Fruit fly (Drosophila melanogaster): ENCODE results near the gene CG31517.

The CG31517 gene

DNA sequence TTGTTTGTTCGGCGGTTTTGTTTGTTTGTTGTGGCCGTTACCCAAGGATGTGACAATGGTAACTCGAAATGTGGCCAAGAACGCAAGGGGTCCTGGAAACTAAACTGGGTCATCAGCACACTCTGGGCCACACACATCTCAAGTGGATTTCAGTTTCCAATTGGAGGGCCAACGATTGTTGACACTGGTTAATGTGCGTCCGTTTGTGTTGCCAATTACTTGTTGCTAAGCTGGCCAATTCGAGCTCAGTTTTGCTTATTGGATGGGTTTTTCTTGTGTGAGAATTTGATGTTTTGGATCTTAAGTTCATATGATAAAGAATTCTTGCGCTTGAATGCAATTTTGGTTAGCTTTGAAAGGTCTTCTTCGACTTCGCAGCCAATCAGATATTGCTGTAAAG, 32.7 kb downstream of the CG31517 start:
- no peak for TF ChIP-seq Jra (GFP tag; optimal IDR thresholded peaks at IDR 0.05)
- no peak for TF ChIP-seq Sp1 (GFP tag; optimal IDR thresholded peaks at IDR 0.05)
- TF ChIP-seq Hr83 (GFP tag; optimal IDR thresholded peaks at IDR 0.05; ENCODE audit: poor library complexity, severe bottlenecking), result no peak
- no peak for TF ChIP-seq Dif (GFP tag; optimal IDR thresholded peaks at IDR 0.05; ENCODE audit: partially characterized antibody)
- no peak for TF ChIP-seq fru (GFP tag; optimal IDR thresholded peaks at IDR 0.05)
- TF ChIP-seq OdsH (GFP tag; optimal IDR thresholded peaks at IDR 0.05), result no peak
- no peak for TF ChIP-seq woc (GFP tag; optimal IDR thresholded peaks at IDR 0.05)
- no peak for TF ChIP-seq br (GFP tag; optimal IDR thresholded peaks at IDR 0.05)
- TF ChIP-seq sage (GFP tag; optimal IDR thresholded peaks at IDR 0.05), result no peak
- no peak for TF ChIP-seq Mio (GFP tag; optimal IDR thresholded peaks at IDR 0.05)
- TF ChIP-seq rgr (GFP tag; optimal IDR thresholded peaks at IDR 0.05), result no peak
- TF ChIP-seq dsf (GFP tag; optimal IDR thresholded peaks at IDR 0.05; ENCODE audit: borderline replicate concordance), result no peak
- TF ChIP-seq Hnf4 (GFP tag; optimal IDR thresholded peaks at IDR 0.05), result no peak
- TF ChIP-seq ey (GFP tag; optimal IDR thresholded peaks at IDR 0.05), result no peak
- TF ChIP-seq pan (optimal IDR thresholded peaks at IDR 0.05), result no peak
- no peak for TF ChIP-seq HLH106 (tag; optimal IDR thresholded peaks at IDR 0.05)
- TF ChIP-seq GATAd (GFP tag; optimal IDR thresholded peaks at IDR 0.05), result no peak
- TF ChIP-seq psq (GFP tag; optimal IDR thresholded peaks at IDR 0.05), result no peak

DNA sequence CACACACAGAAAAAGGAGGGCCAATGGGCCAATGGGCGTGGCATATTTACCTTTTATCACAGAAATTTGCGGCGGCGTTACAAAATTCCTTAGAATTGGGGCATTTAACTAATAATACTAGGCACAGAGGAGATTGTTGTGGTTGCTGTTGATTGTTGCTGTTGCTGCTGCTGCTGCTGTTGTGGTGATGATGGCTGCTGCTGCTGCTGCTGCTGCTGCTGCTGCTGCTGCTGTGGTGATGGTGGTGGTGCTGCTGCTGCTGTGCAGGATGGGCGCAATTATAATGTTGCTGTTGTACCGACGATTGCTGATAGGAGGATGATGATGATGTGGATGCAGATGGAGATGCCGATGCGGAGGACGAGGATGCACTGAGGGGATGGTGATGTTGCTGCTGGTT, 33.4 kb downstream of the CG31517 start:
- TF ChIP-seq Jra (GFP tag; optimal IDR thresholded peaks at IDR 0.05) (no peak), Dfd (GFP tag; optimal IDR thresholded peaks at IDR 0.05) (peak; percentile 83), Myc (optimal IDR thresholded peaks at IDR 0.05) (no peak), CrebA (GFP tag; optimal IDR thresholded peaks at IDR 0.05; ENCODE audit: borderline replicate concordance) (no peak), psq (GFP tag; optimal IDR thresholded peaks at IDR 0.05) (no peak), rgr (GFP tag; optimal IDR thresholded peaks at IDR 0.05) (no peak), foxo (GFP tag; optimal IDR thresholded peaks at IDR 0.05) (no peak)

DNA sequence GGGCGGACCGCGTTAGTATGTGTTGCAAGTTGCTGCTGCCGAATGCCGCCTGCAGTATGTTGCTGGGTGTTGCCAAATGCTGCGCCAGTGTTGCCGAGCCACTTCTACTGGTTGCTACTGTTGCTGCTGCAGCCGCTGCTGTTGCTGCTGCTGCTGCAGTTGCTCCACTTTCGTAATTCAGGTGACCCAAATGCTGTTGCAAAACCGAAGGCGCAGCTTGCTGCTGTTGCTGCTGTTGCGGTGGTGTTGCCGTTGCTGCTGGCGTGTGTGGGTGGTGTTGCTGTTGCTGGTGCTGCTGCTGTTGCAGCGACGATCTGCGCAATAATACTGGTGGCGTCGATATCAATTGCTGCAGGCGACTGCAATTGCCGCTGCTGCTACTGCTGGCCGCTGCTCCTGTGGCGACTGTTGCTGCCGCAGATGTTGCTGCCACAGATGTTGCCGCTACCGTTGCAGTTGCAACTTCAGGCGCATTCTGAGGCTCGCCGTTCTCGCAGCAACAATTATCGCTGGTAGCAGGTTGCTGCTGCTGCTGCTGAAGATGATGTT, 34.2 kb downstream of the CG31517 start:
- peak; percentile 74 for TF ChIP-seq Dfd (GFP tag; optimal IDR thresholded peaks at IDR 0.05)
- TF ChIP-seq dsf (GFP tag; optimal IDR thresholded peaks at IDR 0.05; ENCODE audit: borderline replicate concordance), result no peak

DNA sequence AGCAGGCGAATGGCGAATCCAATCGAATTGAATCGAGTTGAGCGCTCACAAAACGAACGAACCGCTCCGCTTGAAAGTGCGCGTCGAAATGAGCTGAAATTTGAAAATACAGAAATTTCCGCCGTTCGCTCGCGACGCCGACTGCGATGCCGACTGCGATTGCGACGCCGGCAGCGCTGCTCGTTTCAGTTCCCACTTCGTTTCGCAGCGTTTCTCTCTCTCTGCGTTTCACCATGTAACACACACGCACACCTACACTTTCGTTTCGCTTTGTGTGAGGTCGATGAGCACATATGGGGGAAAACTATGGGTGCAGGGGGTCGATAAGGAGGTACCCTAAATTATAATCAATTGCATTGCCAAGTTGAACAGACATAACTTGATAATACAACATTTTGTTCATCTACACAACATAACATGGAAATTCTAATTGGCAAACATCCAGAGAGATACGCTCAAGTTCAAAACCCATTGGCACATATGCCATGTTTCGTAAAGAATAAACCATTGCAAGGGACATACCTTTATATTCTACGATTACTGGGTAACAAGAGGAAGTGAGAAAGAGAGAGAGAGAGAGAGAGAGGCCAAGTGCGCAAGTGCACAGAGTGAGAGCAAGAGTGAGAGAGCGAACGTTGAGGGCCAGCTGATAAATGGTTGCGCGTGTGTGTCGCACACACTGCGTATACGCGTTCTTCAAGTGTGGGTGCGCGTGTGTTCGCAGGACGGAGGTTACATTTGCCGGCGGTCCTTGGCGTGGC, 35.2 kb downstream of the CG31517 start:
- TF ChIP-seq GATAd (GFP tag; optimal IDR thresholded peaks at IDR 0.05) (no peak), fru (GFP tag; optimal IDR thresholded peaks at IDR 0.05) (peak; percentile 98), br (GFP tag; optimal IDR thresholded peaks at IDR 0.05) (peak; percentile 96), Rel (GFP tag; optimal IDR thresholded peaks at IDR 0.05) (no peak), Rel (tag; optimal IDR thresholded peaks at IDR 0.05) (peak; percentile 77), OdsH (GFP tag; optimal IDR thresholded peaks at IDR 0.05) (peak; percentile 96), dmrt93B (GFP tag; optimal IDR thresholded peaks at IDR 0.05) (peak; percentile 90), dl (GFP tag; optimal IDR thresholded peaks at IDR 0.05; ENCODE audit: insufficient read depth in 1 of 2, partially characterized antibody in 2 of 2) (peak; percentile 86 to 97), Myc (optimal IDR thresholded peaks at IDR 0.05) (no peak), rgr (GFP tag; optimal IDR thresholded peaks at IDR 0.05) (peak; percentile 96), sv (GFP tag; optimal IDR thresholded peaks at IDR 0.05) (peak; percentile 61), Hr83 (GFP tag; optimal IDR thresholded peaks at IDR 0.05; ENCODE audit: poor library complexity, severe bottlenecking) (peak; percentile 13), foxo (GFP tag; optimal IDR thresholded peaks at IDR 0.05) (peak; percentile 69 to 97), N (GFP tag; optimal IDR thresholded peaks at IDR 0.05) (no peak), lola (GFP tag; optimal IDR thresholded peaks at IDR 0.05) (no peak), ey (GFP tag; optimal IDR thresholded peaks at IDR 0.05) (peak; percentile 97), CrebA (GFP tag; optimal IDR thresholded peaks at IDR 0.05; ENCODE audit: borderline replicate concordance) (peak; percentile 84), Abd-B (GFP tag; optimal IDR thresholded peaks at IDR 0.05) (no peak), h (GFP tag; optimal IDR thresholded peaks at IDR 0.05) (peak; percentile 97), CG32264 (GFP tag; optimal IDR thresholded peaks at IDR 0.05) (peak; percentile 76), Jra (GFP tag; optimal IDR thresholded peaks at IDR 0.05) (peak; percentile 81), pan (optimal IDR thresholded peaks at IDR 0.05) (peak; percentile 86), woc (GFP tag; optimal IDR thresholded peaks at IDR 0.05) (peak; percentile 99), Mio (GFP tag; optimal IDR thresholded peaks at IDR 0.05) (peak; percentile 47), tai (GFP tag; optimal IDR thresholded peaks at IDR 0.05) (peak; percentile 84), Sp1 (GFP tag; optimal IDR thresholded peaks at IDR 0.05) (peak; percentile 92), Hnf4 (GFP tag; optimal IDR thresholded peaks at IDR 0.05) (peak; percentile 82), dsf (GFP tag; optimal IDR thresholded peaks at IDR 0.05; ENCODE audit: borderline replicate concordance) (peak; percentile 71), Hr78 (GFP tag; optimal IDR thresholded peaks at IDR 0.05) (no peak), sage (GFP tag; optimal IDR thresholded peaks at IDR 0.05) (peak; percentile 75), brk (GFP tag; optimal IDR thresholded peaks at IDR 0.05) (peak; percentile 63), HLH106 (tag; optimal IDR thresholded peaks at IDR 0.05) (peak; percentile 93), CG9705 (GFP tag; optimal IDR thresholded peaks at IDR 0.05) (peak; percentile 68), Vsx2 (GFP tag; optimal IDR thresholded peaks at IDR 0.05; ENCODE audit: partially characterized antibody) (peak; percentile 95), usp (GFP tag; optimal IDR thresholded peaks at IDR 0.05) (no peak), Dif (GFP tag; optimal IDR thresholded peaks at IDR 0.05; ENCODE audit: partially characterized antibody) (peak; percentile 97), Dfd (GFP tag; optimal IDR thresholded peaks at IDR 0.05) (no peak), jim (GFP tag; optimal IDR thresholded peaks at IDR 0.05) (no peak)
